Worm (Caenorhabditis elegans): ENCODE measurements around the gene Y40H4A.2.

DNA sequence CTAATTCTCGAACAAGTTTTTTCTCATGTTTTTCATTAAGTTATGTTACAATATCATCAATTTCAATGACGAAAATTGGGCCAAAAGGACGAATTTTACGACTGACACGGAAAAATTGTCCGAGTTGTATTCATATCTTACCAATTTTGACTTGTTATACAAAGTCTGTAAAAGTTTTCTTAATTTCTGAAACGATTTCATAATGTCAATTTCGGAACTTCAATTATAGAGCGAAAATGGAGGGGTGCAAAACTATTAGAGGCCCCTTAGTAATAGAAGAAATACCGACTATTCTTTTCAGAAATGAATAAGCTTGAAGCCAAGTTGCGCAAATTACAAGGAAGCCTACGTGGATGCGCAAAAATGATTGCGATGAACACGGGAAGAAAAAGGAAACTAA lies 46.3 kb upstream of the Y40H4A.2 start, which contains the start of gene F43D2.3:
- TF ChIP-seq T23F11.4 (GFP tag; optimal IDR thresholded peaks at IDR 0.05) (no peak), unc-3 (GFP tag; conservative IDR thresholded peaks at IDR 0.05) (no peak), unc-3 (tag; optimal IDR thresholded peaks at IDR 0.05) (no peak), Y22D7AL.16 (tag; optimal IDR thresholded peaks at IDR 0.05) (no peak), fkh-10 (GFP tag; optimal IDR thresholded peaks at IDR 0.05) (no peak), pqm-1 (tag; optimal IDR thresholded peaks at IDR 0.05) (no peak), ceh-31 (tag; optimal IDR thresholded peaks at IDR 0.05) (no peak), nfya-1 (tag; optimal IDR thresholded peaks at IDR 0.05) (no peak), pha-4 (tag; optimal IDR thresholded peaks at IDR 0.05) (no peak), pat-9 (tag; optimal IDR thresholded peaks at IDR 0.05) (no peak), odd-2 (tag; optimal IDR thresholded peaks at IDR 0.05) (no peak), ztf-16 (tag; optimal IDR thresholded peaks at IDR 0.05) (no peak)

Data from whole organism, late embryonic.